Worm (Caenorhabditis elegans) whole organism, mixed stage, embryonic: ENCODE measurements around the gene Y51H4A.24.
"Not testable (repeated sequence)": the region's sequence is repeated elsewhere in the genome, so short reads cannot be mapped to it uniquely, and the experiment has no call there.

ENCODE experiments used
- M03D4.4 ChIP-seq: sonication (generic microtip); optimal IDR thresholded peaks from 2 replicates; lab custom pipeline; 2017; ENCODE audit warnings: mild to moderate bottlenecking, missing genetic modification characterization, missing compliant biosample characterization
- bed-3 ChIP-seq: fragments of 200-800 bp; sonication (Bioruptor generic); optimal IDR thresholded peaks from 3 replicates; lab custom pipeline; 2018; ENCODE audit warnings: mild to moderate bottlenecking, missing genetic modification characterization, moderate library complexity, missing compliant biosample characterization
- ceh-39 ChIP-seq: fragments of 150-350 bp; optimal IDR thresholded peaks from 2 replicates; lab custom pipeline; 2014; ENCODE audit warnings: missing biosample characterization, missing genetic modification characterization
- ceh-43 ChIP-seq: fragments of 200-800 bp; sonication (Bioruptor generic); optimal IDR thresholded peaks from 2 replicates; lab custom pipeline; 2018; ENCODE audit warnings: mild to moderate bottlenecking, missing genetic modification characterization, moderate library complexity, missing compliant biosample characterization
- ceh-83 ChIP-seq: fragments of 200-800 bp; sonication (Bioruptor generic); optimal IDR thresholded peaks from 2 replicates; lab custom pipeline; 2018; ENCODE audit warnings: mild to moderate bottlenecking, missing genetic modification characterization, missing compliant biosample characterization
- ces-1 ChIP-seq: fragments of 150-350 bp; optimal IDR thresholded peaks from 2 replicates; lab custom pipeline; 2014; ENCODE audit warnings: missing biosample characterization, missing genetic modification reagents, missing genetic modification characterization
- cnd-1 ChIP-seq: fragments of 200-800 bp; sonication (Bioruptor generic); optimal IDR thresholded peaks from 2 replicates; lab custom pipeline; 2018; ENCODE audit warnings: mild to moderate bottlenecking, missing genetic modification characterization, missing compliant biosample characterization
- drap-1 ChIP-seq: fragments of 200-800 bp; sonication (Bioruptor generic); optimal IDR thresholded peaks from 3 replicates; lab custom pipeline; 2018; ENCODE audit warnings: mild to moderate bottlenecking, missing genetic modification characterization, missing compliant biosample characterization
- elt-1 ChIP-seq: sonication (generic microtip); optimal IDR thresholded peaks from 2 replicates; lab custom pipeline; 2017; ENCODE audit warnings: missing genetic modification characterization, mild to moderate bottlenecking, missing compliant biosample characterization, antibody characterized with exemption, moderate library complexity, borderline replicate concordance; ENCODE audit not compliant: insufficient read depth
- elt-3 ChIP-seq: fragments of 150-350 bp; optimal IDR thresholded peaks from 2 replicates; lab custom pipeline; 2014; ENCODE audit warnings: missing biosample characterization, missing genetic modification characterization
- ham-2 ChIP-seq: fragments of 200-800 bp; sonication (Bioruptor generic); optimal IDR thresholded peaks from 2 replicates; lab custom pipeline; 2018; ENCODE audit warnings: mild to moderate bottlenecking, missing genetic modification characterization, missing compliant biosample characterization
- hlh-1 ChIP-seq: fragments of 150-350 bp; optimal IDR thresholded peaks from 2 replicates; lab custom pipeline; 2014; ENCODE audit warnings: missing biosample characterization, missing genetic modification reagents, missing genetic modification characterization
- lin-13 ChIP-seq: fragments of 150-350 bp; optimal IDR thresholded peaks from 2 replicates; lab custom pipeline; 2014; ENCODE audit warnings: missing biosample characterization, missing genetic modification characterization
- lin-32 ChIP-seq: fragments of 200-800 bp; sonication (Bioruptor generic); optimal IDR thresholded peaks from 2 replicates; lab custom pipeline; 2018; ENCODE audit warnings: mild to moderate bottlenecking, missing genetic modification characterization, missing compliant biosample characterization
- lsy-2 ChIP-seq: fragments of 150-350 bp; optimal IDR thresholded peaks from 2 replicates; lab custom pipeline; 2014; ENCODE audit warnings: missing biosample characterization, missing genetic modification characterization
- mab-5 ChIP-seq: fragments of 150-350 bp; optimal IDR thresholded peaks from 2 replicates; lab custom pipeline; 2014; ENCODE audit warnings: missing biosample characterization, missing genetic modification characterization
- mls-2 ChIP-seq: sonication (generic microtip); optimal IDR thresholded peaks from 2 replicates; lab custom pipeline; 2016; ENCODE audit warnings: mild to moderate bottlenecking, missing genetic modification characterization, moderate library complexity, missing compliant biosample characterization
- nhr-2 ChIP-seq: fragments of 150-350 bp; optimal IDR thresholded peaks from 2 replicates; lab custom pipeline; 2014; ENCODE audit warnings: missing biosample characterization, missing genetic modification characterization
- nhr-237 ChIP-seq: fragments of 150-350 bp; optimal IDR thresholded peaks from 2 replicates; lab custom pipeline; 2014; ENCODE audit warnings: missing biosample characterization, missing genetic modification characterization
- nhr-28 ChIP-seq: fragments of 150-350 bp; optimal IDR thresholded peaks from 2 replicates; lab custom pipeline; 2014; ENCODE audit warnings: missing biosample characterization, missing genetic modification characterization
- pha-4 ChIP-seq: fragments of 150-350 bp; optimal IDR thresholded peaks from 2 replicates; lab custom pipeline; 2018; ENCODE audit warnings: missing biosample characterization, missing genetic modification reagents, missing genetic modification characterization
- sem-2 ChIP-seq: fragments of 200-800 bp; sonication (Bioruptor generic); optimal IDR thresholded peaks from 2 replicates; lab custom pipeline; 2018; ENCODE audit warnings: mild to moderate bottlenecking, missing genetic modification characterization, missing compliant biosample characterization
- snpc-4 ChIP-seq: fragments of 150-350 bp; optimal IDR thresholded peaks from 2 replicates; lab custom pipeline; 2014; ENCODE audit warnings: missing biosample characterization, missing genetic modification characterization
- sptf-1 ChIP-seq: sonication (generic microtip); optimal IDR thresholded peaks from 2 replicates; lab custom pipeline; 2017; ENCODE audit warnings: mild to moderate bottlenecking, missing genetic modification characterization, moderate library complexity, missing compliant biosample characterization
- tbx-8 ChIP-seq: fragments of 200-800 bp; sonication (Bioruptor generic); optimal IDR thresholded peaks from 2 replicates; lab custom pipeline; 2018; ENCODE audit warnings: mild to moderate bottlenecking, missing genetic modification characterization, moderate library complexity, missing compliant biosample characterization
- unc-120 ChIP-seq: sonication (generic microtip); optimal IDR thresholded peaks from 2 replicates; lab custom pipeline; 2017; ENCODE audit warnings: missing genetic modification characterization, missing compliant biosample characterization; ENCODE audit not compliant: poor library complexity, severe bottlenecking
- unc-39 ChIP-seq: fragments of 150-350 bp; optimal IDR thresholded peaks from 2 replicates; lab custom pipeline; 2014; ENCODE audit warnings: missing biosample characterization, missing genetic modification characterization
- unc-62 ChIP-seq: fragments of 150-350 bp; optimal IDR thresholded peaks from 2 replicates; lab custom pipeline; 2014; ENCODE audit warnings: missing biosample characterization, missing genetic modification reagents, missing genetic modification characterization
- zip-8 ChIP-seq: fragments of 150-350 bp; optimal IDR thresholded peaks from 2 replicates; lab custom pipeline; 2014; ENCODE audit warnings: missing biosample characterization, missing genetic modification characterization
- ztf-11 ChIP-seq: fragments of 150-350 bp; optimal IDR thresholded peaks from 2 replicates; lab custom pipeline; 2014; ENCODE audit warnings: missing biosample characterization, missing genetic modification characterization

The Y51H4A.24 gene

ce11 chrIV:16775925-16776324, 35.3 kb upstream of the Y51H4A.24 start (continued):
- no peak for TF ChIP-seq lsy-2 (tag; lab: Kevin White, UChicago)
- peak; percentile 27 for TF ChIP-seq sem-2 (GFP tag; lab: Kevin White, UChicago)
- TF ChIP-seq, all 35 proteins: peak for 12

ce11 chrIV:16775455-16775854, 34.8 kb upstream of the Y51H4A.24 start, which contains the start of gene Y43D4A.5:
Gene Y43D4A.5 (plus strand): TSS chrIV:16775755.
- TF ChIP-seq tbx-8 (GFP tag; lab: Kevin White, UChicago), result no peak
- TF ChIP-seq pha-4, result no peak
- TF ChIP-seq snpc-4 (tag; lab: Kevin White, UChicago), result no peak

ce11 chrIV:16775029-16775428, 34.4 kb upstream of the Y51H4A.24 start:
- no peak for TF ChIP-seq unc-39 (tag; lab: Kevin White, UChicago)
- no peak for TF ChIP-seq zip-8 (tag; lab: Kevin White, UChicago)
- no peak for TF ChIP-seq mab-5 (tag; lab: Kevin White, UChicago)
- TF ChIP-seq elt-3, result no peak
- no peak for TF ChIP-seq lin-32 (GFP tag; lab: Kevin White, UChicago)
- TF ChIP-seq nhr-2 (tag; lab: Kevin White, UChicago), result no peak
- TF ChIP-seq lsy-2 (tag; lab: Kevin White, UChicago), result no peak
- TF ChIP-seq sptf-1 (tag; lab: Kevin White, UChicago), result peak; percentile 29
- no peak for TF ChIP-seq cnd-1 (tag; lab: Kevin White, UChicago)
- TF ChIP-seq sem-2 (GFP tag; lab: Kevin White, UChicago), result no peak
- TF ChIP-seq M03D4.4 (tag; lab: Kevin White, UChicago), result peak; percentile 32
- TF ChIP-seq mls-2, result peak; percentile 10
- no peak for TF ChIP-seq lin-13 (tag; lab: Kevin White, UChicago)
- peak; percentile 33 for TF ChIP-seq ceh-43
- TF ChIP-seq unc-120 (tag; lab: Kevin White, UChicago), result no peak
- TF ChIP-seq ztf-11 (tag; lab: Kevin White, UChicago), result no peak
- no peak for TF ChIP-seq ceh-83 (GFP tag; lab: Kevin White, UChicago)
- TF ChIP-seq nhr-237 (tag; lab: Kevin White, UChicago), result no peak
- no peak for TF ChIP-seq hlh-1 (tag; lab: Kevin White, UChicago)
- TF ChIP-seq nhr-28, result no peak

- TF ChIP-seq mls-2; nhr-237 (tag; lab: Kevin White, UChicago); lin-32 (GFP tag; lab: Kevin White, UChicago): not testable (repeated sequence)
- TF ChIP-seq, all 35 proteins: peak for 0; not testable (repeated sequence) for 35
These were observed 15.1 kb upstream of the Y51H4A.24 start, which contains the start of gene Y43D4A.2 for ce11 chrIV:16755771-16756170. Gene Y43D4A.2 (minus strand): TSS chrIV:16755871.

ce11 chrIV:16751087-16751486, 10.4 kb upstream of the Y51H4A.24 start:
- TF ChIP-seq unc-39 (tag; lab: Kevin White, UChicago), result no peak
- TF ChIP-seq ceh-43, result no peak
- no peak for TF ChIP-seq ces-1 (GFP tag; lab: Kevin White, UChicago)
- TF ChIP-seq ham-2 (GFP tag; lab: Kevin White, UChicago), result no peak
- no peak for TF ChIP-seq unc-120 (tag; lab: Kevin White, UChicago)
- TF ChIP-seq lin-13 (tag; lab: Kevin White, UChicago), result no peak
- TF ChIP-seq bed-3 (GFP tag; lab: Kevin White, UChicago), result no peak
- no peak for TF ChIP-seq hlh-1 (tag; lab: Kevin White, UChicago)
- TF ChIP-seq elt-1, result no peak
- no peak for TF ChIP-seq drap-1 (GFP tag; lab: Kevin White, UChicago)
- no peak for TF ChIP-seq snpc-4 (tag; lab: Kevin White, UChicago)
- no peak for TF ChIP-seq sptf-1 (tag; lab: Kevin White, UChicago)
- no peak for TF ChIP-seq ceh-83 (GFP tag; lab: Kevin White, UChicago)
- TF ChIP-seq nhr-237 (tag; lab: Kevin White, UChicago), result no peak
- no peak for TF ChIP-seq mls-2
- TF ChIP-seq pha-4, result no peak
- TF ChIP-seq ztf-11 (tag; lab: Kevin White, UChicago), result no peak
- no peak for TF ChIP-seq unc-62 (GFP tag; lab: Kevin White, UChicago)
- no peak for TF ChIP-seq ceh-39
